In genomic region chr3R:14088887-14089567, dm6 we compare ENCODE assay signal across 1 fruit fly cellular context.
TF ChIP-seq lines count a peak whose summit lies in the region.

Gene Npc2b, plus strand, starts transcription at chr3R:14089517.

TF ChIP-seq in whole organism, embryonic, 481 proteins besides CTCF, POLR2A, EP300 and RAD21 (continued from another document and continues in another):
- TF ChIP-seq CG4424 (GFP tag; optimal IDR thresholded peaks at IDR 0.05; lab: Kevin White, UChicago) (peak; percentile 22), pita (GFP tag; optimal IDR thresholded peaks at IDR 0.05; lab: Kevin White, UChicago) (peak; percentile 11), btn (GFP tag; optimal IDR thresholded peaks at IDR 0.05; lab: Kevin White, UChicago) (peak; percentile 38), D19B (GFP tag; optimal IDR thresholded peaks at IDR 0.05; lab: Kevin White, UChicago) (no peak), E2f1 (GFP tag; IDR thresholded peaks at IDR 0.05; lab: Robert Waterston, UW) (no peak), CG1233 (GFP tag; optimal IDR thresholded peaks at IDR 0.05; lab: Kevin White, UChicago) (peak; percentile 54), trem (tag; optimal IDR thresholded peaks at IDR 0.05; lab: Kevin White, UChicago) (peak; percentile 22), crol (GFP tag; IDR thresholded peaks at IDR 0.05; lab: Robert Waterston, UW) (no peak), esg (GFP tag; conservative IDR thresholded peaks at IDR 0.05; lab: Robert Waterston, UW) (0 out of 2 replicates have a peak, but pooled peaks have one; percentile 7), Doc3 (GFP tag; IDR thresholded peaks at IDR 0.05; lab: Robert Waterston, UW; ENCODE audit: partially characterized antibody) (no peak), CG14014 (GFP tag; IDR thresholded peaks at IDR 0.05; lab: Robert Waterston, UW) (peak; percentile 48; the same call in 1 of the 2 replicates), salm (tag; optimal IDR thresholded peaks at IDR 0.05; lab: Kevin White, UChicago) (no peak), CG8924 (tag; optimal IDR thresholded peaks at IDR 0.05; lab: Kevin White, UChicago) (peak; percentile 19), hth (optimal IDR thresholded peaks at IDR 0.05; lab: Kevin White, UChicago) (no peak), CG12219 (GFP tag; optimal IDR thresholded peaks at IDR 0.05; lab: Kevin White, UChicago) (no peak), sisA (GFP tag; IDR thresholded peaks at IDR 0.05; lab: Robert Waterston, UW) (peak; percentile 68), CG12659 (GFP tag; optimal IDR thresholded peaks at IDR 0.05; lab: Kevin White, UChicago) (peak; percentile 34), sug (tag; optimal IDR thresholded peaks at IDR 0.05; lab: Kevin White, UChicago) (peak; percentile 61), gem (tag; optimal IDR thresholded peaks at IDR 0.05; lab: Kevin White, UChicago) (peak; percentile 73), Hmx (GFP tag; optimal IDR thresholded peaks at IDR 0.05; lab: Kevin White, UChicago) (no peak), Doc2 (GFP tag; IDR thresholded peaks at IDR 0.05; lab: Robert Waterston, UW) (no peak), CG17802 (tag; optimal IDR thresholded peaks at IDR 0.05; lab: Kevin White, UChicago) (peak; percentile 39), zf30C (GFP tag; optimal IDR thresholded peaks at IDR 0.05; lab: Kevin White, UChicago) (peak; percentile 88), tgo (GFP tag; IDR thresholded peaks at IDR 0.05; lab: Robert Waterston, UW) (peak; percentile 45; the same call in 2 of the 3 replicates), sqz (GFP tag; optimal IDR thresholded peaks at IDR 0.05; lab: Kevin White, UChicago) (no peak), Tbp (GFP tag; optimal IDR thresholded peaks at IDR 0.05; lab: Kevin White, UChicago) (no peak), twi (tag; optimal IDR thresholded peaks at IDR 0.05; lab: Kevin White, UChicago) (peak; percentile 2), CG2199 (GFP tag; IDR thresholded peaks at IDR 0.05; lab: Robert Waterston, UW) (peak; percentile 83), Dip2 (GFP tag; IDR thresholded peaks at IDR 0.05; lab: Robert Waterston, UW) (no peak), odd (GFP tag; optimal IDR thresholded peaks at IDR 0.05; lab: Kevin White, UChicago) (no peak), CG17829 (tag; optimal IDR thresholded peaks at IDR 0.05; lab: Kevin White, UChicago) (peak; percentile 21), Mad (GFP tag; optimal IDR thresholded peaks at IDR 0.05; lab: Kevin White, UChicago) (peak; percentile 57), CG14050 (GFP tag; IDR thresholded peaks at IDR 0.05; lab: Robert Waterston, UW) (no peak), Hr3 (GFP tag; optimal IDR thresholded peaks at IDR 0.05; lab: Kevin White, UChicago) (peak; percentile 58), ato (GFP tag; IDR thresholded peaks at IDR 0.05; lab: Robert Waterston, UW; ENCODE audit: partially characterized antibody) (no peak), CG9609 (GFP tag; optimal IDR thresholded peaks at IDR 0.05; lab: Kevin White, UChicago) (peak; percentile 44), Optix (GFP tag; IDR thresholded peaks at IDR 0.05; lab: Robert Waterston, UW) (no peak), Poxn (GFP tag; IDR thresholded peaks at IDR 0.05; lab: Robert Waterston, UW) (no peak), usp (GFP tag; optimal IDR thresholded peaks at IDR 0.05; lab: Kevin White, UChicago) (no peak), Ets65A (GFP tag; lab: Kevin White, UChicago) (peak; percentile 94), CG5180 (GFP tag; optimal IDR thresholded peaks at IDR 0.05; lab: Kevin White, UChicago) (no peak), CG14965 (GFP tag; optimal IDR thresholded peaks at IDR 0.05; lab: Kevin White, UChicago; ENCODE audit: borderline replicate concordance) (no peak), CG17361 (GFP tag; IDR thresholded peaks at IDR 0.05; lab: Robert Waterston, UW) (peak; percentile 36; the same call in 1 of the 3 replicates), toy (GFP tag; IDR thresholded peaks at IDR 0.05; lab: Robert Waterston, UW) (no peak), ftz-f1 (GFP tag; optimal IDR thresholded peaks at IDR 0.05; lab: Kevin White, UChicago) (no peak), maf-S (GFP tag; optimal IDR thresholded peaks at IDR 0.05; lab: Kevin White, UChicago) (peak; percentile 43), bcd (GFP tag; optimal IDR thresholded peaks at IDR 0.05; lab: Kevin White, UChicago) (peak; percentile 31), zfh2 (GFP tag; optimal IDR thresholded peaks at IDR 0.05; lab: Kevin White, UChicago) (peak; percentile 34), Ets97D (GFP tag; optimal IDR thresholded peaks at IDR 0.05; lab: Kevin White, UChicago) (peak; percentile 49), CG3838 (GFP tag; optimal IDR thresholded peaks at IDR 0.05; lab: Kevin White, UChicago) (peak; percentile 17), ems (GFP tag; optimal IDR thresholded peaks at IDR 0.05; lab: Kevin White, UChicago) (peak; percentile 45), CG34376 (GFP tag; optimal IDR thresholded peaks at IDR 0.05; lab: Kevin White, UChicago) (no peak), CG33557 (GFP tag; optimal IDR thresholded peaks at IDR 0.05; lab: Kevin White, UChicago) (peak; percentile 30), CG12391 (tag; optimal IDR thresholded peaks at IDR 0.05; lab: Kevin White, UChicago) (peak; percentile 68), pfk (GFP tag; optimal IDR thresholded peaks at IDR 0.05; lab: Kevin White, UChicago) (no peak), mam (GFP tag; optimal IDR thresholded peaks at IDR 0.05; lab: Kevin White, UChicago) (peak; percentile 65), Meics (GFP tag; optimal IDR thresholded peaks at IDR 0.05; lab: Kevin White, UChicago) (peak; percentile 57), YL-1 (GFP tag; optimal IDR thresholded peaks at IDR 0.05; lab: Kevin White, UChicago) (peak; percentile 8), Bdp1 (GFP tag; optimal IDR thresholded peaks at IDR 0.05; lab: Kevin White, UChicago) (peak; percentile 47), Fer1 (GFP tag; optimal IDR thresholded peaks at IDR 0.05; lab: Kevin White, UChicago) (peak; percentile 59), wek (GFP tag; optimal IDR thresholded peaks at IDR 0.05; lab: Kevin White, UChicago) (peak; percentile 11), Ptx1 (GFP tag; IDR thresholded peaks at IDR 0.05; lab: Robert Waterston, UW) (peak; percentile 44; the same call in 1 of the 2 replicates), D19A (tag; optimal IDR thresholded peaks at IDR 0.05; lab: Kevin White, UChicago) (peak; percentile 49), bowl (GFP tag; IDR thresholded peaks at IDR 0.05; lab: Robert Waterston, UW) (no peak), CG2116 (GFP tag; optimal IDR thresholded peaks at IDR 0.05; lab: Kevin White, UChicago) (peak; percentile 20), chm (GFP tag; IDR thresholded peaks at IDR 0.05; lab: Robert Waterston, UW) (no peak), CrebB (tag; optimal IDR thresholded peaks at IDR 0.05; lab: Kevin White, UChicago) (no peak), CG12071 (GFP tag; optimal IDR thresholded peaks at IDR 0.05; lab: Kevin White, UChicago) (peak; percentile 43), ttk (GFP tag; IDR thresholded peaks at IDR 0.05; lab: Robert Waterston, UW) (no peak), CG6854 (GFP tag; optimal IDR thresholded peaks at IDR 0.05; lab: Kevin White, UChicago) (no peak), CG9727 (GFP tag; optimal IDR thresholded peaks at IDR 0.05; lab: Kevin White, UChicago) (peak; percentile 55), CG1647 (GFP tag; optimal IDR thresholded peaks at IDR 0.05; lab: Kevin White, UChicago) (peak; percentile 4), CG7745 (tag; optimal IDR thresholded peaks at IDR 0.05; lab: Kevin White, UChicago) (no peak), HLH4C (GFP tag; IDR thresholded peaks at IDR 0.05; lab: Robert Waterston, UW; ENCODE audit: partially characterized antibody) (no peak), CG15601 (tag; optimal IDR thresholded peaks at IDR 0.05; lab: Kevin White, UChicago) (peak; percentile 17), CG32767 (GFP tag; IDR thresholded peaks at IDR 0.05; lab: Robert Waterston, UW) (0 out of 2 replicates have a peak, but pooled peaks have one; percentile 32), CG11456 (GFP tag; IDR thresholded peaks at IDR 0.05; lab: Robert Waterston, UW) (peak; percentile 81), ind (GFP tag; optimal IDR thresholded peaks at IDR 0.05; lab: Kevin White, UChicago) (no peak), da (GFP tag; optimal IDR thresholded peaks at IDR 0.05; lab: Kevin White, UChicago) (no peak), Bgb (GFP tag; IDR thresholded peaks at IDR 0.05; lab: Robert Waterston, UW; ENCODE audit: partially characterized antibody) (peak; percentile 81), Max (GFP tag; optimal IDR thresholded peaks at IDR 0.05; lab: Kevin White, UChicago) (peak; percentile 69), CG15696 (tag; optimal IDR thresholded peaks at IDR 0.05; lab: Kevin White, UChicago) (peak; percentile 52), knrl (GFP tag; IDR thresholded peaks at IDR 0.05; lab: Robert Waterston, UW; ENCODE audit: partially characterized antibody) (peak; percentile 69; the same call in 2 of the 3 replicates), CG10543 (GFP tag; optimal IDR thresholded peaks at IDR 0.05; lab: Kevin White, UChicago) (peak; percentile 17), Nf-YC (tag; optimal IDR thresholded peaks at IDR 0.05; lab: Kevin White, UChicago) (no peak), dmrt99B (tag; optimal IDR thresholded peaks at IDR 0.05; lab: Kevin White, UChicago) (peak; percentile 58), CG3407 (GFP tag; optimal IDR thresholded peaks at IDR 0.05; lab: Kevin White, UChicago) (peak; percentile 41), Sox102F (GFP tag; optimal IDR thresholded peaks at IDR 0.05; lab: Kevin White, UChicago) (peak; percentile 62), repo (GFP tag; optimal IDR thresholded peaks at IDR 0.05; lab: Kevin White, UChicago) (no peak), CG10267 (tag; optimal IDR thresholded peaks at IDR 0.05; lab: Kevin White, UChicago) (peak; percentile 39), E2f2 (GFP tag; IDR thresholded peaks at IDR 0.05; lab: Robert Waterston, UW) (peak; percentile 39), CG7987 (GFP tag; optimal IDR thresholded peaks at IDR 0.05; lab: Kevin White, UChicago) (peak; percentile 50), aop (GFP tag; IDR thresholded peaks at IDR 0.05; lab: Robert Waterston, UW) (no peak), CG10959 (GFP tag; IDR thresholded peaks at IDR 0.05; lab: Robert Waterston, UW) (0 out of 2 replicates have a peak, but pooled peaks have one; percentile 9), bbx (GFP tag; IDR thresholded peaks at IDR 0.05; lab: Robert Waterston, UW; ENCODE audit: partially characterized antibody) (peak; percentile 53; the same call in 1 of the 2 replicates), Gsc (GFP tag; IDR thresholded peaks at IDR 0.05; lab: Robert Waterston, UW) (no peak), dmrt11E (tag; optimal IDR thresholded peaks at IDR 0.05; lab: Kevin White, UChicago) (peak; percentile 49), NfI (GFP tag; optimal IDR thresholded peaks at IDR 0.05; lab: Kevin White, UChicago) (peak; percentile 70), psq (GFP tag; optimal IDR thresholded peaks at IDR 0.05; lab: Kevin White, UChicago) (peak; percentile 18), cwo (GFP tag; optimal IDR thresholded peaks at IDR 0.05; lab: Kevin White, UChicago) (peak; percentile 35), CG11398 (GFP tag; optimal IDR thresholded peaks at IDR 0.05; lab: Kevin White, UChicago) (peak; percentile 1), crc (GFP tag; optimal IDR thresholded peaks at IDR 0.05; lab: Kevin White, UChicago) (no peak), gro (GFP tag; optimal IDR thresholded peaks at IDR 0.05; lab: Kevin White, UChicago) (peak; percentile 14), chif (GFP tag; optimal IDR thresholded peaks at IDR 0.05; lab: Kevin White, UChicago) (peak; percentile 66 to 69), CG17612 (GFP tag; IDR thresholded peaks at IDR 0.05; lab: Robert Waterston, UW) (no peak), lab (GFP tag; optimal IDR thresholded peaks at IDR 0.05; lab: Kevin White, UChicago) (peak; percentile 68), CG13296 (GFP tag; optimal IDR thresholded peaks at IDR 0.05; lab: Kevin White, UChicago) (no peak), CG10565 (GFP tag; optimal IDR thresholded peaks at IDR 0.05; lab: Kevin White, UChicago) (no peak), Chrac-16 (GFP tag; optimal IDR thresholded peaks at IDR 0.05; lab: Kevin White, UChicago) (peak; percentile 70), stc (GFP tag; IDR thresholded peaks at IDR 0.05; lab: Robert Waterston, UW) (peak; percentile 9; the same call in 1 of the 2 replicates), ara (GFP tag; IDR thresholded peaks at IDR 0.05; lab: Robert Waterston, UW) (no peak), bsh (GFP tag; optimal IDR thresholded peaks at IDR 0.05; lab: Kevin White, UChicago) (peak; percentile 0 to 48), Adf1 (GFP tag; IDR thresholded peaks at IDR 0.05; lab: Robert Waterston, UW) (peak; percentile 7; the same call in 1 of the 2 replicates), ERR (GFP tag; optimal IDR thresholded peaks at IDR 0.05; lab: Kevin White, UChicago) (no peak), CG18476 (GFP tag; optimal IDR thresholded peaks at IDR 0.05; lab: Kevin White, UChicago) (no peak), CG10462 (GFP tag; optimal IDR thresholded peaks at IDR 0.05; lab: Kevin White, UChicago) (no peak), run (tag; optimal IDR thresholded peaks at IDR 0.05; lab: Kevin White, UChicago) (peak; percentile 4), CG16863 (GFP tag; optimal IDR thresholded peaks at IDR 0.05; lab: Kevin White, UChicago) (no peak), Gug (GFP tag; IDR thresholded peaks at IDR 0.05; lab: Robert Waterston, UW) (0 out of 4 replicates have a peak, but pooled peaks have one; percentile 6), ap (GFP tag; IDR thresholded peaks at IDR 0.05; lab: Robert Waterston, UW) (no peak), CG8290 (GFP tag; optimal IDR thresholded peaks at IDR 0.05; lab: Kevin White, UChicago) (peak; percentile 28), CG8290 (tag; optimal IDR thresholded peaks at IDR 0.05; lab: Kevin White, UChicago) (peak in 1 of 2 experiments; percentile 75), Aef1 (GFP tag; IDR thresholded peaks at IDR 0.05; lab: Robert Waterston, UW) (peak; percentile 56; the same call in 2 of the 3 replicates), CG18011 (GFP tag; optimal IDR thresholded peaks at IDR 0.05; lab: Kevin White, UChicago) (no peak), hbn (GFP tag; IDR thresholded peaks at IDR 0.05; lab: Robert Waterston, UW; ENCODE audit: partially characterized antibody) (no peak), Side (GFP tag; optimal IDR thresholded peaks at IDR 0.05; lab: Kevin White, UChicago) (peak; percentile 33), fru (optimal IDR thresholded peaks at IDR 0.05; lab: Kevin White, UChicago) (no peak), amos (GFP tag; IDR thresholded peaks at IDR 0.05; lab: Robert Waterston, UW; ENCODE audit: partially characterized antibody) (peak; percentile 80), NK7.1 (GFP tag; optimal IDR thresholded peaks at IDR 0.05; lab: Kevin White, UChicago) (peak; percentile 32), CG13287 (GFP tag; IDR thresholded peaks at IDR 0.05; lab: Robert Waterston, UW; ENCODE audit: partially characterized antibody) (peak; percentile 39; the same call in 1 of the 2 replicates), pnt (GFP tag; optimal IDR thresholded peaks at IDR 0.05; lab: Kevin White, UChicago) (peak; percentile 34)
